Worm (Caenorhabditis elegans): ENCODE data around the gene T26A5.6.

- TF ChIP-seq dao-5 (tag; optimal IDR thresholded peaks at IDR 0.05) = no peak
- no peak for TF ChIP-seq him-1 (tag; optimal IDR thresholded peaks at IDR 0.05)
- TF ChIP-seq W03F9.2 (tag; optimal IDR thresholded peaks at IDR 0.05) = no peak
Measured at ce11 chrIII:6421473-6421872, 29.0 kb downstream of the T26A5.6 start.
